Worm (Caenorhabditis elegans) whole organism, young adult: ENCODE data around the gene F41G4.7.

ENCODE experiments used
- C17E4.6 ChIP-seq: fragments of 200-800 bp; sonication (Bioruptor generic); IDR thresholded peaks from 2 replicates; pipeline ENCODE4 v1.3.6; 2022; ENCODE audit warnings: missing genetic modification reagents, missing genetic modification characterization, missing compliant biosample characterization
- bed-1 ChIP-seq: fragments of 200-800 bp; sonication (Bioruptor generic); IDR thresholded peaks from 2 replicates; pipeline ENCODE4 v1.3.6; 2022; ENCODE audit warnings: missing genetic modification reagents, missing genetic modification characterization, missing compliant biosample characterization
- cebp-1 ChIP-seq, 2 experiments: fragments of 200-800 bp in 1 of 2; sonication (Bioruptor generic) in 1 of 2; sonication (generic microtip) in 1 of 2; IDR thresholded peaks in 1 of 2; optimal IDR thresholded peaks in 1 of 2; 2 replicates each; pipeline versions ENCODE4 v1.3.6 to Lab custom; 2017 to 2022; ENCODE audit warnings: missing compliant biosample characterization in 2 of 2, missing genetic modification characterization in 2 of 2, mild to moderate bottlenecking in 1 of 2, missing genetic modification reagents in 1 of 2, moderate library complexity in 1 of 2
- fkh-3 ChIP-seq: sonication (generic microtip); optimal IDR thresholded peaks from 2 replicates; lab custom pipeline; 2016; ENCODE audit warnings: mild to moderate bottlenecking, missing genetic modification characterization, missing compliant biosample characterization
- hlh-12 ChIP-seq: sonication (generic microtip); optimal IDR thresholded peaks from 2 replicates; lab custom pipeline; 2016; ENCODE audit warnings: missing genetic modification characterization, missing compliant biosample characterization

- no peak for TF ChIP-seq hlh-12 (tag; lab: Kevin White, UChicago)
- no peak for TF ChIP-seq fkh-3
- TF ChIP-seq C17E4.6: no peak
- no peak for TF ChIP-seq bed-1
- no peak for TF ChIP-seq cebp-1 (GFP tag; IDR thresholded peaks at IDR 0.05; lab: Robert Waterston, UW)
- no peak for TF ChIP-seq cebp-1 (tag; optimal IDR thresholded peaks at IDR 0.05; lab: Kevin White, UChicago)
These were observed 23.8 kb upstream of the F41G4.7 start, which contains the start of gene T20F7.3 for ce11 chrX:16859956-16860446.
